Worm (Caenorhabditis elegans) whole organism, L4 larva: Measurements from ENCODE around the gene nhr-35.

Experiments used
- F10B5.3 ChIP-seq: sonication (generic microtip); optimal IDR thresholded peaks from 2 replicates; lab custom pipeline; 2016; ENCODE audit warnings: mild to moderate bottlenecking, missing genetic modification characterization, missing compliant biosample characterization
- F37D6.2 ChIP-seq: sonication (generic microtip); optimal IDR thresholded peaks from 2 replicates; lab custom pipeline; 2016; ENCODE audit warnings: mild to moderate bottlenecking, missing genetic modification characterization, missing compliant biosample characterization
- F44E2.7 ChIP-seq: fragments of 200-800 bp; sonication (Bioruptor generic); IDR thresholded peaks from 2 replicates; pipeline ENCODE4 v2.1.2; 2022; ENCODE audit warnings: missing genetic modification characterization, missing compliant biosample characterization
- T26A8.4 ChIP-seq: fragments of 200-800 bp; sonication (Bioruptor generic); IDR thresholded peaks from 2 replicates; pipeline ENCODE4 v1.3.6; 2022; ENCODE audit warnings: missing genetic modification characterization, missing compliant biosample characterization
- Y48G9A.11 ChIP-seq: fragments of 200-800 bp; sonication (Bioruptor generic); IDR thresholded peaks from 2 replicates; pipeline ENCODE4 v1.3.6; 2022; ENCODE audit warnings: missing genetic modification reagents, missing genetic modification characterization, missing compliant biosample characterization
- ZK337.2 ChIP-seq: fragments of 200-800 bp; sonication (Bioruptor generic); IDR thresholded peaks from 2 replicates; pipeline ENCODE4 v1.3.6; 2022; ENCODE audit warnings: missing genetic modification reagents, missing genetic modification characterization, missing compliant biosample characterization
- aha-1 ChIP-seq: fragments of 150-350 bp; peaks from one replicate; lab custom pipeline; 2014; ENCODE audit warnings: missing biosample characterization, missing genetic modification characterization
- ceh-28 ChIP-seq: fragments of 150-350 bp; optimal IDR thresholded peaks from 2 replicates; lab custom pipeline; 2014; ENCODE audit warnings: missing biosample characterization, missing genetic modification reagents, missing genetic modification characterization
- cey-2 ChIP-seq: sonication (generic microtip); optimal IDR thresholded peaks from 3 replicates; lab custom pipeline; 2017; ENCODE audit warnings: missing genetic modification characterization, mild to moderate bottlenecking, missing compliant biosample characterization, antibody characterized with exemption, borderline replicate concordance; ENCODE audit not compliant: insufficient read depth
- ctbp-1 ChIP-seq: fragments of 200-800 bp; sonication (Bioruptor generic); IDR thresholded peaks from 2 replicates; pipeline ENCODE4 v1.3.6; 2022; ENCODE audit warnings: missing genetic modification reagents, missing genetic modification characterization, missing compliant biosample characterization
- daf-16 ChIP-seq, 3 experiments: sonication (generic microtip); optimal IDR thresholded peaks; 2 replicates each; lab custom pipeline; 2016 to 2017; ENCODE audit warnings: missing genetic modification characterization in 3 of 3, missing genetic modification reagents in 3 of 3, mild to moderate bottlenecking in 2 of 3, missing compliant biosample characterization in 2 of 3, missing biosample characterization in 1 of 3, moderate library complexity in 1 of 3
- daf-19 ChIP-seq: fragments of 200-800 bp; sonication (Bioruptor generic); conservative IDR thresholded peaks from 2 replicates; pipeline ENCODE4 v1.3.6; 2022; ENCODE audit warnings: missing genetic modification characterization, missing compliant biosample characterization
- dmd-8 ChIP-seq: fragments of 200-800 bp; sonication (Bioruptor generic); IDR thresholded peaks from 2 replicates; pipeline ENCODE4 v1.3.6; 2022; ENCODE audit warnings: missing genetic modification characterization, missing compliant biosample characterization
- dpl-1 ChIP-seq: fragments of 150-350 bp; optimal IDR thresholded peaks from 2 replicates; lab custom pipeline; 2014; ENCODE audit warnings: missing biosample characterization, missing genetic modification reagents, missing genetic modification characterization
- duxl-1 ChIP-seq: sonication (generic microtip); optimal IDR thresholded peaks from 2 replicates; lab custom pipeline; 2016; ENCODE audit warnings: mild to moderate bottlenecking, missing genetic modification characterization, moderate library complexity, missing compliant biosample characterization; ENCODE audit not compliant: poor library complexity
- egl-43 ChIP-seq: fragments of 200-800 bp; sonication (Bioruptor generic); IDR thresholded peaks from 2 replicates; pipeline ENCODE4 v1.3.6; 2022; ENCODE audit warnings: missing genetic modification reagents, missing genetic modification characterization, missing compliant biosample characterization
- fkh-10 ChIP-seq: fragments of 150-350 bp; optimal IDR thresholded peaks from 2 replicates; lab custom pipeline; 2014; ENCODE audit warnings: missing biosample characterization, missing genetic modification reagents, missing genetic modification characterization
- gei-8 ChIP-seq: fragments of 200-800 bp; sonication (Bioruptor generic); optimal IDR thresholded peaks from 2 replicates; lab custom pipeline; 2018; ENCODE audit warnings: mild to moderate bottlenecking, missing genetic modification characterization, missing compliant biosample characterization
- hif-1 ChIP-seq, 2 experiments: sonication (generic microtip); optimal IDR thresholded peaks; 2 replicates each; lab custom pipeline; 2016 to 2017; ENCODE audit warnings: missing compliant biosample characterization in 2 of 2, missing genetic modification characterization in 2 of 2, missing genetic modification reagents in 2 of 2, missing genotype in 2 of 2, mild to moderate bottlenecking in 1 of 2
- hlh-11 ChIP-seq: fragments of 200-800 bp; sonication (Bioruptor generic); optimal IDR thresholded peaks from 2 replicates; lab custom pipeline; 2018; ENCODE audit warnings: mild to moderate bottlenecking, missing genetic modification characterization, missing compliant biosample characterization
- hlh-30 ChIP-seq: sonication (generic microtip); optimal IDR thresholded peaks from 2 replicates; lab custom pipeline; 2017; ENCODE audit warnings: antibody characterized with exemption, mild to moderate bottlenecking, missing genetic modification characterization, missing compliant biosample characterization; ENCODE audit not compliant: insufficient read depth
- lin-13 ChIP-seq: fragments of 150-350 bp; optimal IDR thresholded peaks from 2 replicates; lab custom pipeline; 2014; ENCODE audit warnings: missing biosample characterization, missing genetic modification reagents, missing genetic modification characterization
- lin-15B ChIP-seq: fragments of 150-350 bp; sonication (generic microtip); optimal IDR thresholded peaks from 3 replicates; lab custom pipeline; 2014; ENCODE audit warnings: missing biosample characterization, missing genetic modification characterization
- lin-39 ChIP-seq: fragments of 150-350 bp; optimal IDR thresholded peaks from 2 replicates; lab custom pipeline; 2014; ENCODE audit warnings: missing biosample characterization, missing genetic modification reagents, missing genetic modification characterization
- madf-5 ChIP-seq, 2 experiments: fragments of 200-800 bp; sonication (Bioruptor generic); IDR thresholded peaks; 2 replicates each; pipeline ENCODE4 v1.3.6; 2022; ENCODE audit warnings: missing compliant biosample characterization in 2 of 2, missing genetic modification characterization in 2 of 2
- mdl-1 ChIP-seq, 2 experiments: fragments of 150-350 bp in 1 of 2; sonication (generic microtip) in 1 of 2; optimal IDR thresholded peaks; 2 replicates each; lab custom pipeline; 2014 to 2017; ENCODE audit warnings: missing biosample characterization in 2 of 2, missing genetic modification characterization in 2 of 2
- mep-1 ChIP-seq: fragments of 150-350 bp; sonication (generic microtip); optimal IDR thresholded peaks from 3 replicates; lab custom pipeline; 2014; ENCODE audit warnings: missing biosample characterization, missing genetic modification characterization
- mes-2 ChIP-seq: sonication (generic microtip); optimal IDR thresholded peaks from 2 replicates; lab custom pipeline; 2016; ENCODE audit warnings: missing genotype, mild to moderate bottlenecking, missing genetic modification characterization, missing compliant biosample characterization; ENCODE audit not compliant: poor library complexity, severe bottlenecking
- mxl-2 ChIP-seq: fragments of 200-800 bp; sonication (Bioruptor generic); conservative IDR thresholded peaks from 2 replicates; pipeline ENCODE4 v1.3.6; 2022; ENCODE audit warnings: missing genetic modification reagents, missing genetic modification characterization, missing compliant biosample characterization
- mxl-3 ChIP-seq: fragments of 200-800 bp; sonication (Bioruptor generic); optimal IDR thresholded peaks from 2 replicates; lab custom pipeline; 2018; ENCODE audit warnings: mild to moderate bottlenecking, missing genetic modification characterization, missing compliant biosample characterization
- nhr-11 ChIP-seq: fragments of 150-350 bp; optimal IDR thresholded peaks from 2 replicates; lab custom pipeline; 2014; ENCODE audit warnings: missing biosample characterization, missing genetic modification characterization
- nhr-111 ChIP-seq: fragments of 200-800 bp; sonication (Bioruptor generic); optimal IDR thresholded peaks from 2 replicates; lab custom pipeline; 2018; ENCODE audit warnings: mild to moderate bottlenecking, missing genetic modification characterization, missing compliant biosample characterization
- nhr-25 ChIP-seq: sonication (generic microtip); optimal IDR thresholded peaks from 2 replicates; lab custom pipeline; 2017; ENCODE audit warnings: missing genetic modification characterization, mild to moderate bottlenecking, missing compliant biosample characterization, antibody characterized with exemption, moderate library complexity, borderline replicate concordance; ENCODE audit not compliant: insufficient read depth
- nhr-28 ChIP-seq: fragments of 150-350 bp; optimal IDR thresholded peaks from 2 replicates; lab custom pipeline; 2014; ENCODE audit warnings: missing biosample characterization, missing genetic modification characterization
- nhr-42 ChIP-seq: fragments of 200-800 bp; sonication (Bioruptor generic); IDR thresholded peaks from 2 replicates; pipeline ENCODE4 v1.3.6; 2022; ENCODE audit warnings: missing genetic modification characterization, missing compliant biosample characterization
- nhr-76 ChIP-seq: fragments of 150-350 bp; optimal IDR thresholded peaks from 2 replicates; lab custom pipeline; 2014; ENCODE audit warnings: missing biosample characterization, missing genetic modification characterization
- nhr-77 ChIP-seq: fragments of 150-350 bp; optimal IDR thresholded peaks from 2 replicates; lab custom pipeline; 2014; ENCODE audit warnings: missing biosample characterization, missing genetic modification characterization
- sdz-12 ChIP-seq: fragments of 200-800 bp; sonication (Bioruptor generic); optimal IDR thresholded peaks from 2 replicates; lab custom pipeline; 2018; ENCODE audit warnings: mild to moderate bottlenecking, missing genetic modification characterization, missing compliant biosample characterization
- spr-3 ChIP-seq: fragments of 200-800 bp; sonication (Bioruptor generic); optimal IDR thresholded peaks from 2 replicates; lab custom pipeline; 2018; ENCODE audit warnings: mild to moderate bottlenecking, missing genetic modification characterization, missing compliant biosample characterization
- unc-62 ChIP-seq, 3 experiments: fragments of 150-350 bp in 1 of 3; sonication (generic microtip); optimal IDR thresholded peaks in 2 of 3; peaks in 1 of 3; 1 replicate in 1 of 3; 2 replicates in 2 of 3; lab custom pipeline; 2014 to 2017; ENCODE audit warnings: missing biosample characterization in 3 of 3, missing genetic modification characterization in 3 of 3, missing genetic modification reagents in 3 of 3, missing genotype in 1 of 3
- zfp-2 ChIP-seq: sonication (generic microtip); optimal IDR thresholded peaks from 2 replicates; lab custom pipeline; 2016; ENCODE audit warnings: mild to moderate bottlenecking, missing genetic modification characterization, missing compliant biosample characterization
- zip-11 ChIP-seq: fragments of 200-800 bp; sonication (Bioruptor generic); IDR thresholded peaks from 2 replicates; pipeline ENCODE4 v1.3.6; 2022; ENCODE audit warnings: missing genetic modification characterization, missing compliant biosample characterization
- zip-2 ChIP-seq: fragments of 150-350 bp; optimal IDR thresholded peaks from 2 replicates; lab custom pipeline; 2014; ENCODE audit warnings: missing biosample characterization, missing genetic modification characterization
- ztf-7 ChIP-seq: fragments of 150-350 bp; optimal IDR thresholded peaks from 2 replicates; lab custom pipeline; 2014; ENCODE audit warnings: missing biosample characterization, missing genetic modification characterization

The nhr-35 gene

ce11 chrX:4556028-4556427, 23.5 kb downstream of the nhr-35 start:
- no peak for TF ChIP-seq madf-5 (GFP tag; IDR thresholded peaks at IDR 0.05; lab: Robert Waterston, UW)
- TF ChIP-seq nhr-25 (tag; lab: Kevin White, UChicago) = peak; percentile 11
- no peak for TF ChIP-seq nhr-11 (tag; lab: Kevin White, UChicago)
- TF ChIP-seq F10B5.3 (tag; lab: Kevin White, UChicago) = no peak
- peak; percentile 40; the same call in 1 of the 2 replicates for TF ChIP-seq egl-43 (GFP tag; lab: Robert Waterston, UW)
- TF ChIP-seq zip-11 (GFP tag; lab: Robert Waterston, UW) = no peak
- TF ChIP-seq, all 104 proteins: peak for 2

ce11 chrX:4561863-4562262, 29.4 kb downstream of the nhr-35 start, which contains the start of gene C05E11.6:
TSS of gene C05E11.6 (plus strand) at chrX:4562163.
- TF ChIP-seq sdz-12 (no peak), cey-2 (no peak), hlh-11 (tag; lab: Kevin White, UChicago) (no peak), duxl-1 (tag; lab: Kevin White, UChicago) (no peak), gei-8 (no peak), lin-13 (GFP tag; lab: Kevin White, UChicago) (no peak), dpl-1 (no peak), daf-19 (GFP tag; lab: Robert Waterston, UW) (no peak), nhr-76 (tag; lab: Kevin White, UChicago) (no peak), fkh-10 (no peak), nhr-28 (no peak), T26A8.4 (GFP tag; lab: Robert Waterston, UW) (no peak), mep-1 (no peak), nhr-77 (tag; lab: Kevin White, UChicago) (no peak), ctbp-1 (no peak), mdl-1 (tag; optimal IDR thresholded peaks at IDR 0.05; lab: Kevin White, UChicago) (no peak), ZK337.2 (no peak), Y48G9A.11 (GFP tag; lab: Robert Waterston, UW) (no peak)

- TF ChIP-seq aha-1 (tag; lab: Kevin White, UChicago) = peak; percentile 78
- TF ChIP-seq hlh-30 (tag; lab: Kevin White, UChicago) = peak; percentile 29
- TF ChIP-seq F37D6.2 (tag; lab: Kevin White, UChicago) = no peak
- TF ChIP-seq spr-3 = no peak
- TF ChIP-seq cey-2 = no peak
- TF ChIP-seq mxl-2 = no peak
- TF ChIP-seq hlh-11 (tag; lab: Kevin White, UChicago) = no peak
- peak in 1 of 2 experiments; percentile 57 for TF ChIP-seq unc-62 (GFP tag; optimal IDR thresholded peaks at IDR 0.05 in 1 of 2; lab: Kevin White, UChicago)
- TF ChIP-seq unc-62 (tag; optimal IDR thresholded peaks at IDR 0.05; lab: Kevin White, UChicago) = no peak
- no peak for TF ChIP-seq fkh-10
- no peak for TF ChIP-seq F44E2.7 (GFP tag; lab: Robert Waterston, UW)
- TF ChIP-seq ceh-28 (tag; lab: Kevin White, UChicago) = no peak
- TF ChIP-seq hif-1 (tag; optimal IDR thresholded peaks at IDR 0.05; lab: Kevin White, UChicago) = no peak
- no peak for TF ChIP-seq dmd-8 (GFP tag; lab: Robert Waterston, UW)
Observed at ce11 chrX:4562288-4562687, 29.8 kb downstream of the nhr-35 start.

ce11 chrX:4564717-4565316, 32.3 kb downstream of the nhr-35 start, which contains the start of gene amt-4:
TSS of gene amt-4 (plus strand) at chrX:4565302.
- TF ChIP-seq nhr-42 (GFP tag; lab: Robert Waterston, UW) = no peak
- no peak for TF ChIP-seq ztf-7 (tag; lab: Kevin White, UChicago)
- TF ChIP-seq mep-1 = no peak
- no peak for TF ChIP-seq hif-1 (tag; optimal IDR thresholded peaks at IDR 0.05; lab: Kevin White, UChicago)
- TF ChIP-seq daf-16 (GFP tag; optimal IDR thresholded peaks at IDR 0.05; lab: Kevin White, UChicago) = no peak
- peak; percentile 88 for TF ChIP-seq daf-16 (tag; optimal IDR thresholded peaks at IDR 0.05; lab: Kevin White, UChicago)
- TF ChIP-seq hlh-30 (tag; lab: Kevin White, UChicago) = peak; percentile 52
- no peak for TF ChIP-seq mxl-3 (GFP tag; lab: Kevin White, UChicago)
- no peak for TF ChIP-seq zip-2 (tag; lab: Kevin White, UChicago)
- TF ChIP-seq nhr-111 (GFP tag; lab: Kevin White, UChicago) = no peak
- no peak for TF ChIP-seq egl-43 (GFP tag; lab: Robert Waterston, UW)
- TF ChIP-seq lin-39 = no peak
- TF ChIP-seq lin-13 (GFP tag; lab: Kevin White, UChicago) = no peak
- no peak for TF ChIP-seq ceh-28 (tag; lab: Kevin White, UChicago)
- TF ChIP-seq hlh-11 (tag; lab: Kevin White, UChicago) = peak; percentile 85
- no peak for TF ChIP-seq mes-2 (tag; lab: Kevin White, UChicago)
- no peak for TF ChIP-seq lin-15B (tag; lab: Kevin White, UChicago)
- TF ChIP-seq zfp-2 (tag; lab: Kevin White, UChicago) = no peak
